Worm (Caenorhabditis elegans): Measurements from ENCODE around the gene F56D2.2.

F56D2.2 gene

DNA sequence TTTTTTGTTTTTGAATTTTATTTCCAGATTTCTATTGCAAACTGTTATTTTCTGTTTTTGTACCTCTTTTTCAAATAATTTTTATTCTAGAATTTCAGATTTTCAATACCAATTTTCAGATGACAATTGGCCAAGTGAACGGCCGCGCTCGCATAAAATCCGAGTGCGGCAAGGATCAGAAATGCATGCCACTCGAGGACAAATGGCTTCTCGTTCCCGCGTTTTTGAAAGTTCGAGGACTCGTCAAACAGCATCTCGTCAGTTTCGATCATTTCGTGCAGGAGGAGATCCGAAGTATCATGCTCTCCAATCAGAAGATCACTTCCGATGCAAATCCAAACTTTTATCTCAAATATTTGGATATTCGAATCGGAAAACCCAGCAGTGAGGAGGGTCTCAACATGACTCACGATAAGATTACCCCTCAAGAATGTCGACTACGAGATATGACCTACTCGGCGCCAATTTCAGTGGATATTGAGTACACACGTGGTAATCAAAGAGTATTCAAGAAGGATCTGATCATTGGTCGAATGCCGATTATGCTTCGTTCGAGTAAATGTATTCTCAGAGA lies 29.7 kb upstream of the F56D2.2 start, which contains the start of gene rpc-2 (continued):
- TF ChIP-seq ceh-100 (GFP tag; IDR thresholded peaks at IDR 0.05) (no peak), egrh-3 (GFP tag; IDR thresholded peaks at IDR 0.05) (no peak), snpc-1.1 (tag; optimal IDR thresholded peaks at IDR 0.05; ENCODE audit: insufficient read depth) (no peak), ceh-79 (tag; optimal IDR thresholded peaks at IDR 0.05) (no peak), akir-1 (GFP tag; optimal IDR thresholded peaks at IDR 0.05) (no peak), F23B12.7 (tag; optimal IDR thresholded peaks at IDR 0.05; ENCODE audit: insufficient read depth) (no peak), hmg-1.2 (GFP tag; IDR thresholded peaks at IDR 0.05) (0 out of 2 replicates have a peak, but pooled peaks have one; percentile 16), Y53G8AR.9 (GFP tag; conservative IDR thresholded peaks at IDR 0.05) (peak; percentile 86), F39B2.1 (GFP tag; IDR thresholded peaks at IDR 0.05) (no peak), nhr-179 (tag; optimal IDR thresholded peaks at IDR 0.05) (no peak), sea-2 (GFP tag; IDR thresholded peaks at IDR 0.05) (no peak), B0035.1 (tag; optimal IDR thresholded peaks at IDR 0.05) (peak; percentile 9), D2030.7 (GFP tag; IDR thresholded peaks at IDR 0.05) (no peak), ztf-26 (tag; optimal IDR thresholded peaks at IDR 0.05) (peak; percentile 3), F49E8.2 (tag; optimal IDR thresholded peaks at IDR 0.05; ENCODE audit: insufficient read depth) (no peak), ccch-3 (GFP tag; optimal IDR thresholded peaks at IDR 0.05) (no peak), madf-3 (GFP tag; IDR thresholded peaks at IDR 0.05) (peak; percentile 47; the same call in 1 of the 2 replicates), lsl-1 (GFP tag; optimal IDR thresholded peaks at IDR 0.05) (no peak), zfh-2 (GFP tag; conservative IDR thresholded peaks at IDR 0.05) (peak; percentile 43; the same call in 1 of the 2 replicates), B0019.2 (GFP tag; conservative IDR thresholded peaks at IDR 0.05) (no peak), sptf-2 (GFP tag; optimal IDR thresholded peaks at IDR 0.05) (no peak), nfya-2 (GFP tag; IDR thresholded peaks at IDR 0.05) (0 out of 2 replicates have a peak, but pooled peaks have one; percentile 76), repo-1 (tag; optimal IDR thresholded peaks at IDR 0.05) (no peak), ztf-18 (tag; optimal IDR thresholded peaks at IDR 0.05) (no peak), zim-3 (tag; optimal IDR thresholded peaks at IDR 0.05) (no peak), dpl-1 (GFP tag; optimal IDR thresholded peaks at IDR 0.05) (no peak), rpc-1 (optimal IDR thresholded peaks at IDR 0.05) (no peak), rpc-1 (tag; optimal IDR thresholded peaks at IDR 0.05) (no peak), ztf-3 (GFP tag; optimal IDR thresholded peaks at IDR 0.05) (no peak), lin-54 (GFP tag; optimal IDR thresholded peaks at IDR 0.05) (no peak), ceh-91 (GFP tag; IDR thresholded peaks at IDR 0.05) (no peak), tbp1 (GFP tag; optimal IDR thresholded peaks at IDR 0.05) (no peak), sdz-38 (tag; optimal IDR thresholded peaks at IDR 0.05) (no peak), mcd-1 (GFP tag; IDR thresholded peaks at IDR 0.05) (no peak), lin-26 (GFP tag; IDR thresholded peaks at IDR 0.05) (no peak), tlf-1 (GFP tag; optimal IDR thresholded peaks at IDR 0.05) (peak; percentile 25), hmg-20 (GFP tag; IDR thresholded peaks at IDR 0.05) (0 out of 2 replicates have a peak, but pooled peaks have one; percentile 51), gei-17 (GFP tag; optimal IDR thresholded peaks at IDR 0.05) (no peak), cebp-2 (GFP tag; IDR thresholded peaks at IDR 0.05) (0 out of 2 replicates have a peak, but pooled peaks have one; percentile 34), hlh-26 (GFP tag; conservative IDR thresholded peaks at IDR 0.05) (no peak), mel-28 (tag; optimal IDR thresholded peaks at IDR 0.05; ENCODE audit: borderline replicate concordance) (no peak), B0261.1 (tag; optimal IDR thresholded peaks at IDR 0.05) (no peak), hsf-1 (GFP tag; IDR thresholded peaks at IDR 0.05) (peak; percentile 72), C17E4.6 (GFP tag; IDR thresholded peaks at IDR 0.05) (no peak), Y67H2A.10 (GFP tag; conservative IDR thresholded peaks at IDR 0.05) (no peak), Y53F4B.3 (GFP tag; IDR thresholded peaks at IDR 0.05) (no peak), F57C9.4 (tag; optimal IDR thresholded peaks at IDR 0.05) (no peak), xnd-1 (tag; optimal IDR thresholded peaks at IDR 0.05) (no peak), attf-3 (GFP tag; conservative IDR thresholded peaks at IDR 0.05) (no peak)

All from whole organism, young adult.